Worm (Caenorhabditis elegans) whole organism, L2 larva: ENCODE measurements around the gene fahd-1.

Experiments used
- C34F6.9 ChIP-seq: fragments of 150-350 bp; optimal IDR thresholded peaks from 2 replicates; lab custom pipeline; 2014; ENCODE audit warnings: missing biosample characterization, missing genetic modification characterization
- F13H6.1 ChIP-seq: sonication (generic microtip); optimal IDR thresholded peaks from 2 replicates; lab custom pipeline; 2016; ENCODE audit warnings: missing genetic modification characterization, missing compliant biosample characterization
- R02D3.7 ChIP-seq: fragments of 150-350 bp; optimal IDR thresholded peaks from 2 replicates; lab custom pipeline; 2014; ENCODE audit warnings: missing biosample characterization, missing genetic modification characterization
- Y55F3AM.14 ChIP-seq: fragments of 200-800 bp; sonication (Bioruptor generic); optimal IDR thresholded peaks from 2 replicates; lab custom pipeline; 2018; ENCODE audit warnings: mild to moderate bottlenecking, missing genetic modification characterization, missing compliant biosample characterization
- ZK546.5 ChIP-seq: sonication (generic microtip); optimal IDR thresholded peaks from 2 replicates; lab custom pipeline; 2017; ENCODE audit warnings: missing biosample characterization, missing genetic modification characterization
- aly-2 ChIP-seq: fragments of 150-350 bp; optimal IDR thresholded peaks from 2 replicates; lab custom pipeline; 2014; ENCODE audit warnings: missing biosample characterization, missing genetic modification characterization
- ama-1 ChIP-seq: fragments of 150-350 bp; optimal IDR thresholded peaks from 2 replicates; lab custom pipeline; 2018; ENCODE audit warnings: inconsistent platforms
- blmp-1 ChIP-seq: sonication (generic microtip); optimal IDR thresholded peaks from 2 replicates; lab custom pipeline; 2017; ENCODE audit warnings: missing genetic modification characterization, mild to moderate bottlenecking, missing compliant biosample characterization, antibody characterized with exemption, moderate library complexity; ENCODE audit not compliant: insufficient read depth
- ceh-16 ChIP-seq: fragments of 150-350 bp; optimal IDR thresholded peaks from 2 replicates; lab custom pipeline; 2014; ENCODE audit warnings: missing biosample characterization, missing genetic modification characterization
- ceh-82 ChIP-seq: fragments of 150-350 bp; optimal IDR thresholded peaks from 2 replicates; lab custom pipeline; 2014; ENCODE audit warnings: missing biosample characterization, missing genetic modification characterization
- crh-2 ChIP-seq: sonication (generic microtip); optimal IDR thresholded peaks from 2 replicates; lab custom pipeline; 2017; ENCODE audit warnings: missing biosample characterization, missing genetic modification characterization
- dmd-4 ChIP-seq: sonication (generic microtip); optimal IDR thresholded peaks from 2 replicates; lab custom pipeline; 2017; ENCODE audit warnings: missing biosample characterization, missing genetic modification characterization
- egl-27 ChIP-seq: sonication (generic microtip); optimal IDR thresholded peaks from 3 replicates; lab custom pipeline; 2017; ENCODE audit warnings: missing biosample characterization, missing genetic modification reagents, missing genetic modification characterization
- elt-1 ChIP-seq: fragments of 150-350 bp; optimal IDR thresholded peaks from 2 replicates; lab custom pipeline; 2014; ENCODE audit warnings: missing biosample characterization, missing genetic modification characterization
- elt-3 ChIP-seq: sonication (generic microtip); optimal IDR thresholded peaks from 2 replicates; lab custom pipeline; 2017; ENCODE audit warnings: missing biosample characterization, missing genetic modification characterization
- fos-1 ChIP-seq: fragments of 150-350 bp; optimal IDR thresholded peaks from 2 replicates; lab custom pipeline; 2014; ENCODE audit warnings: missing biosample characterization, missing genetic modification characterization
- gmeb-1 ChIP-seq: fragments of 150-350 bp; optimal IDR thresholded peaks from 2 replicates; lab custom pipeline; 2014; ENCODE audit warnings: missing biosample characterization, missing genetic modification characterization
- lin-13 ChIP-seq: fragments of 150-350 bp; optimal IDR thresholded peaks from 2 replicates; lab custom pipeline; 2014; ENCODE audit warnings: missing biosample characterization, missing genetic modification reagents, missing genetic modification characterization
- lin-39 ChIP-seq: fragments of 150-350 bp; optimal IDR thresholded peaks from 2 replicates; lab custom pipeline; 2014; ENCODE audit warnings: missing biosample characterization, missing genetic modification reagents, missing genetic modification characterization
- lsy-2 ChIP-seq, 2 experiments: fragments of 150-350 bp in 1 of 2; sonication (generic microtip) in 1 of 2; optimal IDR thresholded peaks; 2 replicates each; lab custom pipeline; 2014 to 2017; ENCODE audit warnings: missing biosample characterization in 2 of 2, missing genetic modification characterization in 2 of 2
- mab-5 ChIP-seq: fragments of 150-350 bp; optimal IDR thresholded peaks from 2 replicates; lab custom pipeline; 2014; ENCODE audit warnings: missing biosample characterization, missing genetic modification characterization
- mbf-1 ChIP-seq: sonication (generic microtip); optimal IDR thresholded peaks from 2 replicates; lab custom pipeline; 2017; ENCODE audit warnings: missing biosample characterization, missing genetic modification characterization
- nhr-10 ChIP-seq: sonication (generic microtip); optimal IDR thresholded peaks from 2 replicates; lab custom pipeline; 2017; ENCODE audit warnings: missing biosample characterization, missing genetic modification characterization
- nhr-11 ChIP-seq: fragments of 150-350 bp; optimal IDR thresholded peaks from 2 replicates; lab custom pipeline; 2014; ENCODE audit warnings: missing biosample characterization, missing genetic modification characterization
- nhr-12 ChIP-seq: fragments of 150-350 bp; optimal IDR thresholded peaks from 2 replicates; lab custom pipeline; 2014; ENCODE audit warnings: missing biosample characterization, missing genetic modification characterization
- nhr-129 ChIP-seq: fragments of 150-350 bp; optimal IDR thresholded peaks from 2 replicates; lab custom pipeline; 2014; ENCODE audit warnings: missing biosample characterization, missing genetic modification characterization
- nhr-237 ChIP-seq: fragments of 150-350 bp; optimal IDR thresholded peaks from 2 replicates; lab custom pipeline; 2014; ENCODE audit warnings: missing biosample characterization, missing genetic modification characterization
- sem-4 ChIP-seq: fragments of 150-350 bp; optimal IDR thresholded peaks from 2 replicates; lab custom pipeline; 2014; ENCODE audit warnings: missing biosample characterization, missing genetic modification reagents, missing genetic modification characterization
- skn-1 ChIP-seq: sonication (generic microtip); optimal IDR thresholded peaks from 2 replicates; lab custom pipeline; 2017; ENCODE audit warnings: missing biosample characterization, missing genetic modification characterization
- sma-3 ChIP-seq: sonication (generic microtip); optimal IDR thresholded peaks from 2 replicates; lab custom pipeline; 2016; ENCODE audit warnings: missing genetic modification reagents, missing genetic modification characterization, missing compliant biosample characterization
- sma-9 ChIP-seq, 2 experiments: fragments of 150-350 bp in 1 of 2; sonication (generic microtip) in 1 of 2; optimal IDR thresholded peaks; 2 replicates each; lab custom pipeline; 2014 to 2016; ENCODE audit warnings: missing genetic modification characterization in 2 of 2, mild to moderate bottlenecking in 1 of 2, missing biosample characterization in 1 of 2, missing compliant biosample characterization in 1 of 2, missing genetic modification reagents in 1 of 2, moderate library complexity in 1 of 2
- snpc-4 ChIP-seq: fragments of 150-350 bp; optimal IDR thresholded peaks from 2 replicates; lab custom pipeline; 2014; ENCODE audit warnings: missing biosample characterization, missing genetic modification characterization
- unc-39 ChIP-seq: fragments of 150-350 bp; optimal IDR thresholded peaks from 2 replicates; lab custom pipeline; 2014; ENCODE audit warnings: missing biosample characterization, missing genetic modification characterization
- unc-55 ChIP-seq: fragments of 150-350 bp; sonication (generic microtip); optimal IDR thresholded peaks from 3 replicates; lab custom pipeline; 2014; ENCODE audit warnings: missing biosample characterization, missing genetic modification reagents, missing genetic modification characterization
- unc-62 ChIP-seq: fragments of 150-350 bp; optimal IDR thresholded peaks from 2 replicates; lab custom pipeline; 2014; ENCODE audit warnings: missing biosample characterization, missing genetic modification reagents, missing genetic modification characterization
- ztf-1 ChIP-seq: fragments of 200-800 bp; sonication (Bioruptor generic); conservative IDR thresholded peaks from 2 replicates; pipeline ENCODE4 v1.3.6; 2022; ENCODE audit warnings: missing genetic modification characterization, missing compliant biosample characterization
- ztf-4 ChIP-seq: fragments of 150-350 bp; optimal IDR thresholded peaks from 2 replicates; lab custom pipeline; 2014; ENCODE audit warnings: missing biosample characterization, missing genetic modification characterization

Gene fahd-1

DNA sequence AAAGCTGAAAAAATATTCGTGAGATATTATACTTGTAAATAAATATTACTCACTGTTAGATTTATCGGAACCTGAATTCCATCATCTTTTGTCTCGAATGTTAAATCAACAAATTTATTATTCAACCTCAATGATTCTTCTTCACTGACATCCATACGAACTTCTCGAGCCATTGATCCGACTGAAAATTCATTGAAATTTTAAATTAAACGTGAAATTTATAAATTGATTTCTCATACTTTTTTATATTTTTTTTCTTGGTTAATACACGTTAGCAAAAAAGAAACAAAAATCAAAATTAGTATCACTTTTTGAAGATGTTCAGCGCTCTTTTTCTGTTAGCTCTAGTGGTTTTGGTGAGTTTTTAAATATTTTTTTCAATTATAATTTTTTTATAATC, 27.8 kb downstream of the fahd-1 start, which contains the start of gene C29E4.14:
Gene C29E4.14 (plus strand): TSS at position 301 of the 400 bp plus-strand sequence.
- no peak for TF ChIP-seq skn-1 (tag; lab: Kevin White, UChicago)
- TF ChIP-seq nhr-237 (tag; lab: Kevin White, UChicago) = no peak
- no peak for TF ChIP-seq lin-13 (GFP tag; lab: Kevin White, UChicago)
- no peak for TF ChIP-seq nhr-10 (tag; lab: Kevin White, UChicago)
- TF ChIP-seq R02D3.7 (tag; lab: Kevin White, UChicago) = no peak
- TF ChIP-seq sma-3 = no peak
- TF ChIP-seq nhr-12 (tag; lab: Kevin White, UChicago) = no peak
- TF ChIP-seq lsy-2 (tag; optimal IDR thresholded peaks at IDR 0.05; lab: Kevin White, UChicago) = no peak
- no peak for TF ChIP-seq gmeb-1
- TF ChIP-seq egl-27 (tag; lab: Kevin White, UChicago) = no peak
- no peak for TF ChIP-seq fos-1 (tag; lab: Kevin White, UChicago)
- TF ChIP-seq aly-2 (tag; lab: Kevin White, UChicago) = no peak
- no peak for TF ChIP-seq ztf-1 (GFP tag; lab: Robert Waterston, UW)
- no peak for TF ChIP-seq ztf-4 (tag; lab: Kevin White, UChicago)
- TF ChIP-seq unc-55 (GFP tag; lab: Kevin White, UChicago) = no peak
- no peak for TF ChIP-seq F13H6.1 (tag; lab: Kevin White, UChicago)
- TF ChIP-seq snpc-4 (tag; lab: Kevin White, UChicago) = no peak
- TF ChIP-seq crh-2 (tag; lab: Kevin White, UChicago) = no peak
- TF ChIP-seq mbf-1 (tag; lab: Kevin White, UChicago) = no peak
- TF ChIP-seq, all 48 proteins: peak for 0

DNA sequence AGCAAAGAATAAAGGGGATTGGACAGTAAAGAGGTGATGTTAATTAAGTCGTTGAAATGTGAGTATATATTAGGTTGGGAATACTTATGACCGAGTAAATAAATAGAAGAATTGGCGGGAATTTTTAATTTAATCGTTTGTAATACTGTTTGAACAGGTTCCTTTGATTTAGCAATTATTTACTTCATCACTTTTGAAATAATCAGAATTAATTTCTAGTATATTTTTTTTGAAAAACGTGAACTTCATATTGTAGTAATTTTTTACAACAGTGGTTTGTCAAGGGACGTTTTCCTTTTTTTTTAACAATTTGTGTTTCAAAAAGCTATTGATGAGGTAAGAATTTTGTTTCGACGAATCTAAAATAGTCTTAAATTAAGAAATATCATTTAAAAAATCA, 30.2 kb downstream of the fahd-1 start, which contains the start of gene C29E4.17:
Gene C29E4.17 (plus strand): TSS at position 301 of the 400 bp plus-strand sequence.
- TF ChIP-seq ceh-16 (tag; lab: Kevin White, UChicago) = no peak
- TF ChIP-seq ZK546.5 (tag; lab: Kevin White, UChicago) = no peak
- no peak for TF ChIP-seq blmp-1 (tag; lab: Kevin White, UChicago)
- TF ChIP-seq lsy-2 (tag; optimal IDR thresholded peaks at IDR 0.05; lab: Kevin White, UChicago) = no peak
- TF ChIP-seq egl-27 (tag; lab: Kevin White, UChicago) = no peak
- TF ChIP-seq lin-13 (GFP tag; lab: Kevin White, UChicago) = no peak
- no peak for TF ChIP-seq Y55F3AM.14 (GFP tag; lab: Kevin White, UChicago)
- TF ChIP-seq ceh-82 (tag; lab: Kevin White, UChicago) = no peak
- no peak for TF ChIP-seq dmd-4 (tag; lab: Kevin White, UChicago)
- TF ChIP-seq mab-5 = no peak
- no peak for TF ChIP-seq sem-4 (tag; lab: Kevin White, UChicago)
- no peak for TF ChIP-seq sma-9 (GFP tag; optimal IDR thresholded peaks at IDR 0.05; lab: Kevin White, UChicago)
- no peak for TF ChIP-seq sma-9 (tag; optimal IDR thresholded peaks at IDR 0.05; lab: Kevin White, UChicago)
- no peak for TF ChIP-seq unc-62
- TF ChIP-seq ama-1 (lab: Kevin White, UChicago) = no peak
- TF ChIP-seq nhr-10 (tag; lab: Kevin White, UChicago) = no peak
- no peak for TF ChIP-seq elt-3 (tag; lab: Kevin White, UChicago)
- TF ChIP-seq, all 48 proteins: peak for 0

DNA sequence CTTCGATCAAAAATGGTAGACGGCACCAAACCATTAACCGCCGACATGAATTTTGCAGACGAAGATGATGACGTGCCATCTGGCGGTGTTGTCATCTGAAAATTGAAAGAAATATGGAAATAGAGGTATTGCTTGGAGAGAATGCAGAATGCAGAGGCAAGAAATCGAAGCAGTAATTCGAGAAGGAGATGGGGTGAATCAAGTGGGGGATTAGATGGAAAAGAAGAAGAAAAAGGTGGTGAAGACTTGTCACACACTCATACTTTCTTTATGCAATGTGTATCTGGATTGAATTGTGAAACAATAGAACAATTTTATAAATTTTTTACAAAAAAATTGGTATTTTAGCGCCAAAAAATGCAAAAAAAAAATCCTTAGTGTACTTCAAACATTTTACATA, 32.8 kb downstream of the fahd-1 start, which contains the start of gene tag-250:
Gene tag-250 (minus strand): TSS at position 101 of the 400 bp plus-strand sequence.
- TF ChIP-seq C34F6.9 (no peak), lin-13 (GFP tag; lab: Kevin White, UChicago) (no peak), gmeb-1 (no peak), blmp-1 (tag; lab: Kevin White, UChicago) (no peak), R02D3.7 (tag; lab: Kevin White, UChicago) (no peak), nhr-10 (tag; lab: Kevin White, UChicago) (no peak), lin-39 (no peak), elt-1 (tag; lab: Kevin White, UChicago) (no peak), unc-39 (tag; lab: Kevin White, UChicago) (no peak), nhr-11 (no peak), sma-9 (GFP tag; optimal IDR thresholded peaks at IDR 0.05; lab: Kevin White, UChicago) (no peak), sma-9 (tag; optimal IDR thresholded peaks at IDR 0.05; lab: Kevin White, UChicago) (no peak)

DNA sequence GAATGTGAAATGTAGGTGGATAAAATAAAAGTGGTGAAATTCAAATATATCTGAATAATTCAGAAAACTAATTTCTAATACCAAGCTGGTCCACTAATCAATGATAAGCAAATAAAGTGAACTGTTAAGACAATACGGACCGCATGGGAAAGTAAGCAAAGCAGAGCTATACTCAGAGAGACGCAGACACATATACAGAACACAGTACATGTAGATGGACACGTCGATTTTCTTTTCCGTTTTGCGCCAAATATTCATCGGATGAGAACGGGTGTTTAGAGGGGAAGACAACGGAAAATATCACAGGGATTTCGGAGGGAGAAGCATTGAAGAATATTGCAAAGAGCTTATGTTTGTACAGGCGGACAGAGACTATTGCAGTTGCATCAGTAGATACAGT, 33.9 kb downstream of the fahd-1 start:
- TF ChIP-seq C34F6.9 (no peak), nhr-129 (no peak), ceh-82 (tag; lab: Kevin White, UChicago) (no peak)
- TF ChIP-seq, all 48 proteins: peak for 0
